Worm (Caenorhabditis elegans): Measurements from ENCODE around the gene F46C8.3.

Gene F46C8.3

DNA sequence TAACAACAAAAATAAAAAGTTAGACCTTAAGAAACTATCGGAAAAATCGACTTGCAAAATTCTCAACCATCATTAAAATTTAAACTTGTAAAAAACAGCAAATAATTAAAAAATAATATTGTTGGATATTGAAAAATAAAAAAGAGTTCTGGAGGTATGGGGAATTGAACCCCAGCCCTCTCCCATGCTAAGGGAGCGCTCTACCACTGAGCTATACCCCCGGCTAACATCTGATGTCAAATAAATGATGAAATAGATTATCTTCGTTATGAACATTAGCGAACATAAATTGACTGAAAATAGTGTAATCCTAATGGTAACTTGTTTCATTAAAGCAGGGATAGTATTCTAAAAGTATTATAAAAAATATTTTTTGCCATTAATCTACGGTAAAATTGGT is 18.2 kb upstream of the F46C8.3 start (continued):
- no peak for TF ChIP-seq nhr-120 (GFP tag; IDR thresholded peaks at IDR 0.05)
- TF ChIP-seq tbp1 (GFP tag; optimal IDR thresholded peaks at IDR 0.05) = peak; percentile 90
- TF ChIP-seq K12H6.12 (tag; optimal IDR thresholded peaks at IDR 0.05) = no peak
- TF ChIP-seq F55B11.4 (tag; optimal IDR thresholded peaks at IDR 0.05; ENCODE audit: borderline replicate concordance, insufficient read depth) = no peak
- no peak for TF ChIP-seq lin-35 (GFP tag; optimal IDR thresholded peaks at IDR 0.05)
- TF ChIP-seq T26A5.8 (tag; optimal IDR thresholded peaks at IDR 0.05) = no peak

DNA sequence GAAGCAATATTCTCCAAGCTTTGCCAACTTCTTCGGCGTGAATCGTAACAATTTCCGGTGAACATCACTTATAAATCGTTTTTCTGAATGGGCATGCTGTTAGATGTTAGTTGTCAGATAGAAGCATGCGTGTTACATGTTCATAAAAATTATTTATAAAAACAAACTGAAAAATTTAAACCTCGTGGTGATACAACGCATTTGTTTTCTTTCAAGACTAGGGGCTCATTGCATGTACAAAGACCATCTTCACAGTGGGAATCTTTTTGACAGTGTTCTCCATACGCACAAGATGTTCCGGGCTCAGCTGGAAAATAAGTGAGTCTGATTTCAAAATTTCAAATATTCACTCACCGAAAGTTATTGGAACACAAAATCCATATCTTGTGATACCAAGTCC is 12.7 kb upstream of the F46C8.3 start:
- TF ChIP-seq rpc-1 (optimal IDR thresholded peaks at IDR 0.05) = no peak
- TF ChIP-seq rpc-1 (tag; optimal IDR thresholded peaks at IDR 0.05) = no peak
- TF ChIP-seq mcd-1 (GFP tag; IDR thresholded peaks at IDR 0.05) = no peak
- no peak for TF ChIP-seq lsl-1 (GFP tag; optimal IDR thresholded peaks at IDR 0.05)
- TF ChIP-seq athp-1 (tag; optimal IDR thresholded peaks at IDR 0.05) = no peak
- no peak for TF ChIP-seq rcor-1 (GFP tag; IDR thresholded peaks at IDR 0.05)
- TF ChIP-seq ztf-25 (GFP tag; IDR thresholded peaks at IDR 0.05) = no peak
- TF ChIP-seq Y53G8AR.9 (GFP tag; conservative IDR thresholded peaks at IDR 0.05) = no peak
- TF ChIP-seq B0336.3 (GFP tag; IDR thresholded peaks at IDR 0.05) = no peak
- no peak for TF ChIP-seq ceh-79 (tag; optimal IDR thresholded peaks at IDR 0.05)
- no peak for TF ChIP-seq lin-35 (GFP tag; optimal IDR thresholded peaks at IDR 0.05)
- no peak for TF ChIP-seq let-607 (tag; optimal IDR thresholded peaks at IDR 0.05)
- TF ChIP-seq F37B4.10 (GFP tag; IDR thresholded peaks at IDR 0.05) = no peak
- no peak for TF ChIP-seq bed-1 (GFP tag; IDR thresholded peaks at IDR 0.05)
- no peak for TF ChIP-seq let-526 (GFP tag; IDR thresholded peaks at IDR 0.05)

DNA sequence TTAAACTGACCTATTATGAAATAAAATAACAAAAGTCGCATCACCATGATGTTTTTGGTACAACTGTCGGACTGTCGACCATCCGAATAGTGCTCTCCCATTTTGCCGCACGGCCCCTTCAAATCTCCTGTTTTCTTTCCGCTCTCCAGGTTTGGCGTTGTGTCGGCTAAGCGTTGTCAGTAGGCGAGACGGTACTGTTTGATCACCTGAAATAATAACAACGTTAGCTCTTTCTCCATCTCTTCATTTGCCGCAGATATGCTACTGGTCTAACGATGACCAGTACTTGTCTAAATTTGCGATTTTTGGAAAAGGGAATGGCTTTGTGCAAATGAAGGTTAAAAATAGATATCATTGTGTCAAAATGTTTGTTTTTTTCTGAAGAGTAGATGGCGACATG is 5.8 kb upstream of the F46C8.3 start, which contains the start of gene chts-1:
Gene chts-1 (minus strand): TSS at position 101 of the 400 bp plus-strand sequence.
- TF ChIP-seq lag-1 (GFP tag; IDR thresholded peaks at IDR 0.05) = no peak
- no peak for TF ChIP-seq K12H6.12 (tag; optimal IDR thresholded peaks at IDR 0.05)
- no peak for TF ChIP-seq F57A8.1 (GFP tag; optimal IDR thresholded peaks at IDR 0.05)
- no peak for TF ChIP-seq F22D6.2 (tag; optimal IDR thresholded peaks at IDR 0.05)

DNA sequence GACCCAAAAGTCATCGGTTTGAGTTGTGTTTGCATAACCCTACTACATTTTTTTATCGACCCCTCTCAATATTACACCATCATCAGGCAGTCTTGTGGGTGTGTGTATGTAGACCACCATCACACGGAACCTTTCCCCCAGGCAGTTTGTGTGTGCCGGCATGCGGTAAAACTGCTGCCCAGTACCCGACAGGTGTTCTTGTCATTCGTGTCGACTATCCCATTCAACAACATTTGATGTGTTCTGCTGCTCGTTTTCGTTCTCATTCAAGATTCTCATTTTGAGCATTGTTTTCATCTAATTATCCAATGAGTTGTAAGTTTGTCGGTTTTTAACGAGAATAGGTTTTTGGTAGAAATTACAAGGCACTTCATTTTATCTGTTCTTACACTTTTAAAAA is 2.8 kb upstream of the F46C8.3 start:
- TF ChIP-seq mes-4 (tag; optimal IDR thresholded peaks at IDR 0.05) (no peak), let-607 (tag; optimal IDR thresholded peaks at IDR 0.05) (no peak), nhr-90 (tag; optimal IDR thresholded peaks at IDR 0.05) (no peak), nfya-2 (GFP tag; IDR thresholded peaks at IDR 0.05) (no peak), atf-7 (tag; optimal IDR thresholded peaks at IDR 0.05) (no peak), hmg-1.2 (GFP tag; IDR thresholded peaks at IDR 0.05) (no peak), ccch-3 (GFP tag; optimal IDR thresholded peaks at IDR 0.05) (no peak), snpc-3.4 (tag; optimal IDR thresholded peaks at IDR 0.05) (no peak), ekl-4 (GFP tag; IDR thresholded peaks at IDR 0.05) (no peak), pha-4 (tag; optimal IDR thresholded peaks at IDR 0.05) (no peak), him-1 (tag; optimal IDR thresholded peaks at IDR 0.05) (no peak), rpc-1 (optimal IDR thresholded peaks at IDR 0.05) (no peak), rpc-1 (tag; optimal IDR thresholded peaks at IDR 0.05) (no peak), K11D2.4 (GFP tag; IDR thresholded peaks at IDR 0.05) (no peak), ceh-58 (GFP tag; IDR thresholded peaks at IDR 0.05) (no peak), aptf-3 (GFP tag; IDR thresholded peaks at IDR 0.05) (no peak), lin-35 (GFP tag; optimal IDR thresholded peaks at IDR 0.05) (no peak), snpc-1.3 (tag; optimal IDR thresholded peaks at IDR 0.05; ENCODE audit: insufficient read depth) (no peak), efl-1 (GFP tag; optimal IDR thresholded peaks at IDR 0.05) (no peak), T26A5.8 (tag; optimal IDR thresholded peaks at IDR 0.05) (no peak)
